Worm (Caenorhabditis elegans): ENCODE measurements around the gene F01D4.8.

DNA sequence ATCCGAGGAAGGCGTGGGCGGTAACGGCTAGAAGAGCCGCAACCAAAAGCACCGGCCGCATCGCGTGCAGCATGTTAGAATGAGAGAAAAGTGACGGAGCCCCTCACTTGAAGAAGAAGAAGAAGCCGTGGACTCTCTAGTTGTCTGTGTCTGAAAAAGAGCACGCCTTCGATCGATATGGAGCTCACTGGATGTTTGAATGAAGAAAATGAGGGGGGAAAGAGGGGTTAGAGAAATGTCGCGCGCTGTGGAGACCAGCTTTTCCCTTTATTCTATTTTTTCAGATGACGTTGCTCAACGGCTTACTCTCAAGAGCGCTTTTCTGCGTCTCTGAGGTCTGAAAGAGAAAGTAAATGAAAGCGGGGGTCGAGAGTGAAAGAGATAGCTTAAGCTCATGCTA lies 28.8 kb upstream of the F01D4.8 start, which contains the start of gene egl-21:
- TF ChIP-seq snpc-4 (tag; optimal IDR thresholded peaks at IDR 0.05) (no peak), nhr-237 (tag; optimal IDR thresholded peaks at IDR 0.05) (no peak), mls-2 (tag; optimal IDR thresholded peaks at IDR 0.05) (no peak), mep-1 (tag; optimal IDR thresholded peaks at IDR 0.05) (no peak), pha-4 (tag; optimal IDR thresholded peaks at IDR 0.05) (no peak), elt-3 (tag; optimal IDR thresholded peaks at IDR 0.05) (no peak), lsy-2 (tag; optimal IDR thresholded peaks at IDR 0.05) (no peak)
